Fruit fly (Drosophila melanogaster): ENCODE measurements around the gene CG6650.
A peak's percentile ranks its signal among the peaks of the same experiment; 100 is the strongest.

Gene CG6650

dm6 chr3L:14036867-14037313 lies 5.6 kb downstream of the CG6650 start, which contains the start of gene Hsp110 (continued):
- no peak for TF ChIP-seq Lhr (GFP tag; optimal IDR thresholded peaks at IDR 0.05)
- no peak for TF ChIP-seq crp (GFP tag; optimal IDR thresholded peaks at IDR 0.05)
- peak; percentile 20 for TF ChIP-seq Meics (GFP tag; optimal IDR thresholded peaks at IDR 0.05)
- TF ChIP-seq esg (GFP tag; conservative IDR thresholded peaks at IDR 0.05) = no peak
- TF ChIP-seq sna (GFP tag; IDR thresholded peaks at IDR 0.05; ENCODE audit: partially characterized antibody) = peak; percentile 97
- TF ChIP-seq mld (GFP tag; IDR thresholded peaks at IDR 0.05; ENCODE audit: partially characterized antibody) = peak; percentile 99
- no peak for TF ChIP-seq ewg (GFP tag; optimal IDR thresholded peaks at IDR 0.05)
- TF ChIP-seq scrt (GFP tag; optimal IDR thresholded peaks at IDR 0.05) = no peak
- no peak for TF ChIP-seq zf30C (GFP tag; optimal IDR thresholded peaks at IDR 0.05)
- no peak for TF ChIP-seq CG7556 (GFP tag; optimal IDR thresholded peaks at IDR 0.05)
- peak; percentile 45; the same call in 2 of the 3 replicates for TF ChIP-seq ci (GFP tag; IDR thresholded peaks at IDR 0.05)
- peak; percentile 37 for TF ChIP-seq CG12299 (tag; optimal IDR thresholded peaks at IDR 0.05)
- TF ChIP-seq Antp (GFP tag; optimal IDR thresholded peaks at IDR 0.05) = no peak
- no peak for TF ChIP-seq MTF-1 (GFP tag; optimal IDR thresholded peaks at IDR 0.05; ENCODE audit: borderline replicate concordance)
- no peak for TF ChIP-seq CG7271 (tag; optimal IDR thresholded peaks at IDR 0.05)
- no peak for TF ChIP-seq CG10959 (GFP tag; IDR thresholded peaks at IDR 0.05)
- TF ChIP-seq Sox100B (GFP tag; optimal IDR thresholded peaks at IDR 0.05) = no peak
- TF ChIP-seq kah (GFP tag; optimal IDR thresholded peaks at IDR 0.05) = no peak
- TF ChIP-seq wek (GFP tag; optimal IDR thresholded peaks at IDR 0.05) = no peak
- peak; percentile 25 for TF ChIP-seq CG11398 (GFP tag; optimal IDR thresholded peaks at IDR 0.05)
- TF ChIP-seq Neu2 (GFP tag; optimal IDR thresholded peaks at IDR 0.05; ENCODE audit: borderline replicate concordance) = no peak
- TF ChIP-seq exex (tag; optimal IDR thresholded peaks at IDR 0.05) = peak; percentile 69
- TF ChIP-seq run (tag; optimal IDR thresholded peaks at IDR 0.05) = no peak
- no peak for TF ChIP-seq CG17568 (GFP tag; optimal IDR thresholded peaks at IDR 0.05)
- no peak for TF ChIP-seq fru (optimal IDR thresholded peaks at IDR 0.05)
- TF ChIP-seq CG4617 (GFP tag; optimal IDR thresholded peaks at IDR 0.05; ENCODE audit: borderline replicate concordance) = peak; percentile 71
- no peak for TF ChIP-seq CG10147 (GFP tag; optimal IDR thresholded peaks at IDR 0.05)
- no peak for TF ChIP-seq CG2202 (tag; optimal IDR thresholded peaks at IDR 0.05)
- TF ChIP-seq repo (GFP tag; optimal IDR thresholded peaks at IDR 0.05) = peak; percentile 7
- TF ChIP-seq Hr39 (optimal IDR thresholded peaks at IDR 0.05) = no peak
- TF ChIP-seq CG7745 (tag; optimal IDR thresholded peaks at IDR 0.05) = no peak
- TF ChIP-seq ssp (GFP tag; IDR thresholded peaks at IDR 0.05) = no peak
- no peak for TF ChIP-seq HLH54F (GFP tag; optimal IDR thresholded peaks at IDR 0.05)
- TF ChIP-seq amos (GFP tag; IDR thresholded peaks at IDR 0.05; ENCODE audit: partially characterized antibody) = peak; percentile 100
- TF ChIP-seq sr (GFP tag; IDR thresholded peaks at IDR 0.05) = no peak
- TF ChIP-seq Xbp1 (GFP tag; optimal IDR thresholded peaks at IDR 0.05) = peak; percentile 5
- no peak for TF ChIP-seq HLHmδ (GFP tag; optimal IDR thresholded peaks at IDR 0.05)
- no peak for TF ChIP-seq NK7.1 (GFP tag; optimal IDR thresholded peaks at IDR 0.05)
- no peak for TF ChIP-seq CG2889 (GFP tag; IDR thresholded peaks at IDR 0.05)
- no peak for TF ChIP-seq CG15073 (GFP tag; optimal IDR thresholded peaks at IDR 0.05)
- no peak for TF ChIP-seq CG32767 (GFP tag; IDR thresholded peaks at IDR 0.05)
- TF ChIP-seq HLH3B (GFP tag; IDR thresholded peaks at IDR 0.05) = no peak
- TF ChIP-seq prd (optimal IDR thresholded peaks at IDR 0.05) = no peak
- no peak for TF ChIP-seq prd (GFP tag; IDR thresholded peaks at IDR 0.05)
- TF ChIP-seq D (optimal IDR thresholded peaks at IDR 0.05) = no peak
- TF ChIP-seq D (GFP tag; optimal IDR thresholded peaks at IDR 0.05) = no peak
- peak; percentile 24 for TF ChIP-seq gem (tag; optimal IDR thresholded peaks at IDR 0.05)
- peak; percentile 58 for TF ChIP-seq gro (GFP tag; optimal IDR thresholded peaks at IDR 0.05)
- no peak for TF ChIP-seq Dip2 (GFP tag; IDR thresholded peaks at IDR 0.05)
- TF ChIP-seq CG9932 (GFP tag; IDR thresholded peaks at IDR 0.05) = peak; percentile 76
- TF ChIP-seq Kr (GFP tag; optimal IDR thresholded peaks at IDR 0.05) = no peak
- TF ChIP-seq zfh2 (GFP tag; optimal IDR thresholded peaks at IDR 0.05) = peak; percentile 33

All from whole organism, embryonic.